Fruit fly (Drosophila melanogaster) Kc167 (cell line): ENCODE results near the gene CG14823.

Source experiments
- Myc ChIP-seq: fragments of >200 bp; optimal IDR thresholded peaks from 2 replicates; lab custom pipeline; 2017; ENCODE audit warnings: missing external identifiers
- Sin3A ChIP-seq: fragments of >200 bp; optimal IDR thresholded peaks from 2 replicates; lab custom pipeline; 2018; ENCODE audit warnings: missing external identifiers
- insv ChIP-seq: fragments of >200 bp; optimal IDR thresholded peaks from 3 replicates; lab custom pipeline; 2018; ENCODE audit warnings: missing external identifiers
- psq ChIP-seq: fragments of >200 bp; optimal IDR thresholded peaks from 2 replicates; lab custom pipeline; 2017; ENCODE audit warnings: missing external identifiers
- ttk ChIP-seq: sonication (Bioruptor generic); optimal IDR thresholded peaks from 2 replicates; lab custom pipeline; 2017; ENCODE audit warnings: missing external identifiers

dm6 chr3L:7092904-7093303 is 26.8 kb downstream of the CG14823 start, which contains the start of gene Cpr65Ec:
- TF ChIP-seq Myc (lab: Kevin White, UChicago) (no peak), psq (no peak), ttk (lab: Kevin White, UChicago) (no peak), insv (lab: Kevin White, UChicago) (no peak), Sin3A (lab: Kevin White, UChicago) (no peak)
